Worm (Caenorhabditis elegans) whole organism, L4 larva: Measurements from ENCODE around the gene W04D12.1.
A peak's percentile ranks its signal among the peaks of the same experiment; 100 is the strongest.

Experiments used
- attf-4 ChIP-seq: sonication (generic microtip); optimal IDR thresholded peaks from 3 replicates; lab custom pipeline; 2017; ENCODE audit warnings: missing biosample characterization, missing genetic modification characterization
- ceh-28 ChIP-seq: fragments of 150-350 bp; optimal IDR thresholded peaks from 2 replicates; lab custom pipeline; 2014; ENCODE audit warnings: missing biosample characterization, missing genetic modification reagents, missing genetic modification characterization
- ceh-44 ChIP-seq: fragments of 200-800 bp; sonication (Bioruptor generic); IDR thresholded peaks from 2 replicates; pipeline ENCODE4 v1.3.6; 2022; ENCODE audit warnings: missing genetic modification reagents, missing genetic modification characterization, missing compliant biosample characterization
- fos-1 ChIP-seq: fragments of 150-350 bp; optimal IDR thresholded peaks from 2 replicates; lab custom pipeline; 2014; ENCODE audit warnings: missing biosample characterization, missing genetic modification characterization
- hlh-30 ChIP-seq: sonication (generic microtip); optimal IDR thresholded peaks from 2 replicates; lab custom pipeline; 2017; ENCODE audit warnings: antibody characterized with exemption, mild to moderate bottlenecking, missing genetic modification characterization, missing compliant biosample characterization; ENCODE audit not compliant: insufficient read depth
- jun-1 ChIP-seq: fragments of 150-350 bp; optimal IDR thresholded peaks from 2 replicates; lab custom pipeline; 2014; ENCODE audit warnings: missing biosample characterization, missing genetic modification reagents, missing genetic modification characterization
- nhr-11 ChIP-seq: fragments of 150-350 bp; optimal IDR thresholded peaks from 2 replicates; lab custom pipeline; 2014; ENCODE audit warnings: missing biosample characterization, missing genetic modification characterization
- nhr-28 ChIP-seq: fragments of 150-350 bp; optimal IDR thresholded peaks from 2 replicates; lab custom pipeline; 2014; ENCODE audit warnings: missing biosample characterization, missing genetic modification characterization
- nhr-76 ChIP-seq: fragments of 150-350 bp; optimal IDR thresholded peaks from 2 replicates; lab custom pipeline; 2014; ENCODE audit warnings: missing biosample characterization, missing genetic modification characterization
- saeg-2 ChIP-seq: fragments of 200-800 bp; sonication (Bioruptor generic); IDR thresholded peaks from 2 replicates; pipeline ENCODE4 v1.3.6; 2022; ENCODE audit warnings: missing genetic modification reagents, missing genetic modification characterization, missing compliant biosample characterization
- unc-62 ChIP-seq, 3 experiments: fragments of 150-350 bp in 1 of 3; sonication (generic microtip); optimal IDR thresholded peaks in 2 of 3; peaks in 1 of 3; 1 replicate in 1 of 3; 2 replicates in 2 of 3; lab custom pipeline; 2014 to 2017; ENCODE audit warnings: missing biosample characterization in 3 of 3, missing genetic modification characterization in 3 of 3, missing genetic modification reagents in 3 of 3, missing genotype in 1 of 3

DNA sequence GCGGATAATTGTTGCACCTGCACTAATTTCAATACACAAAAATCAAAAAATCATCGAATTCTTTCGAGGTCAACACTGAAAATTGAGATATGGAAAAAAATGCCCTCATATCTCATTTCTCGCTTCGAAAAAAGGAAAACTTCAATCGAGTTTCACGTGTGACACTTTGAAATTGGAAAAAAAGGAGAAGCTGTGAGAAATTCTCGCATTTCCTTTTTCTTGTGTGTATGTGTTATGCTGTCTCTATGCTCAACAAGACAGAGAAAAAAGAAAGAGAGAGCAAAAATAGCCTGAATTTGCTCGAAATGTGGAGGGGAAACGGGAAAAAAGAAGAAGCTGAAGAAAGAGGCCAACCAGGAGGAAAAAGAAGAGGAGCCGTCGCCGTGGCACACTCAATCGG lies 9.7 kb downstream of the W04D12.1 start:
- TF ChIP-seq fos-1 (tag; lab: Kevin White, UChicago) (no peak), nhr-11 (no peak), nhr-76 (tag; lab: Kevin White, UChicago) (no peak), unc-62 (GFP tag; optimal IDR thresholded peaks at IDR 0.05 in 1 of 2; lab: Kevin White, UChicago) (no peak), unc-62 (tag; optimal IDR thresholded peaks at IDR 0.05; lab: Kevin White, UChicago) (no peak), saeg-2 (no peak), nhr-28 (no peak), ceh-28 (tag; lab: Kevin White, UChicago) (no peak), ceh-44 (no peak), attf-4 (tag; lab: Kevin White, UChicago) (no peak), jun-1 (tag; lab: Kevin White, UChicago) (no peak), hlh-30 (tag; lab: Kevin White, UChicago) (peak; percentile 4)
